Worm (Caenorhabditis elegans) whole organism, L3 larva: Measurements from ENCODE around the gene R09H10.3.

ENCODE experiments used
- ama-1 ChIP-seq: fragments of 150-350 bp; optimal IDR thresholded peaks from 2 replicates; lab custom pipeline; 2018
- ceh-28 ChIP-seq: fragments of 150-350 bp; optimal IDR thresholded peaks from 2 replicates; lab custom pipeline; 2014; ENCODE audit warnings: missing biosample characterization, missing genetic modification reagents, missing genetic modification characterization
- ceh-82 ChIP-seq: fragments of 150-350 bp; optimal IDR thresholded peaks from 2 replicates; lab custom pipeline; 2014; ENCODE audit warnings: missing biosample characterization, missing genetic modification characterization
- ceh-9 ChIP-seq: sonication (generic microtip); optimal IDR thresholded peaks from 2 replicates; lab custom pipeline; 2018; ENCODE audit warnings: missing biosample characterization, missing genetic modification characterization
- daf-12 ChIP-seq: fragments of 150-350 bp; optimal IDR thresholded peaks from 2 replicates; lab custom pipeline; 2014; ENCODE audit warnings: missing biosample characterization, missing genetic modification reagents, missing genetic modification characterization
- egl-27 ChIP-seq: sonication (generic microtip); optimal IDR thresholded peaks from 4 replicates; lab custom pipeline; 2017; ENCODE audit warnings: missing biosample characterization, missing genetic modification reagents, missing genetic modification characterization
- elt-1 ChIP-seq: fragments of 150-350 bp; optimal IDR thresholded peaks from 2 replicates; lab custom pipeline; 2014; ENCODE audit warnings: missing biosample characterization, missing genetic modification characterization
- elt-2 ChIP-seq: sonication (generic microtip); optimal IDR thresholded peaks from 2 replicates; lab custom pipeline; 2016; ENCODE audit warnings: missing genetic modification reagents, mild to moderate bottlenecking, missing genetic modification characterization, missing compliant biosample characterization
- elt-3 ChIP-seq, 3 experiments: fragments of 150-350 bp in 1 of 3; sonication (generic microtip) in 2 of 3; optimal IDR thresholded peaks; 2 replicates in 2 of 3; 4 replicates in 1 of 3; lab custom pipeline; 2014 to 2017; ENCODE audit warnings: missing biosample characterization in 3 of 3, missing genetic modification characterization in 3 of 3
- eor-1 ChIP-seq, 2 experiments: fragments of 150-350 bp; optimal IDR thresholded peaks; 2 replicates each; lab custom pipeline; 2014 to 2018; ENCODE audit warnings: missing biosample characterization in 2 of 2, missing genetic modification characterization in 2 of 2
- fkh-10 ChIP-seq: sonication (generic microtip); optimal IDR thresholded peaks from 2 replicates; lab custom pipeline; 2017; ENCODE audit warnings: missing biosample characterization, missing genetic modification reagents, missing genetic modification characterization
- fkh-2 ChIP-seq: fragments of 150-350 bp; optimal IDR thresholded peaks from 2 replicates; lab custom pipeline; 2014; ENCODE audit warnings: missing biosample characterization, missing genetic modification reagents, missing genetic modification characterization
- fos-1 ChIP-seq: fragments of 150-350 bp; optimal IDR thresholded peaks from 2 replicates; lab custom pipeline; 2014; ENCODE audit warnings: missing biosample characterization, missing genetic modification characterization
- hmg-11 ChIP-seq: sonication (generic microtip); optimal IDR thresholded peaks from 2 replicates; lab custom pipeline; 2016; ENCODE audit warnings: missing genetic modification characterization, missing compliant biosample characterization
- jun-1 ChIP-seq: fragments of 150-350 bp; optimal IDR thresholded peaks from 2 replicates; lab custom pipeline; 2014; ENCODE audit warnings: missing biosample characterization, missing genetic modification reagents, missing genetic modification characterization
- lin-15B ChIP-seq: fragments of 150-350 bp; optimal IDR thresholded peaks from 2 replicates; lab custom pipeline; 2014; ENCODE audit warnings: missing biosample characterization, missing genetic modification characterization
- lsy-12 ChIP-seq: sonication (generic microtip); optimal IDR thresholded peaks from 2 replicates; lab custom pipeline; 2016; ENCODE audit warnings: mild to moderate bottlenecking, missing genetic modification characterization, missing compliant biosample characterization
- mml-1 ChIP-seq: fragments of 150-350 bp; sonication (generic microtip); optimal IDR thresholded peaks from 3 replicates; lab custom pipeline; 2014; ENCODE audit warnings: missing biosample characterization, missing genetic modification characterization
- nfya-1 ChIP-seq: sonication (generic microtip); optimal IDR thresholded peaks from 2 replicates; lab custom pipeline; 2017; ENCODE audit warnings: missing genetic modification characterization, mild to moderate bottlenecking, missing compliant biosample characterization, antibody characterized with exemption, moderate library complexity; ENCODE audit not compliant: insufficient read depth
- nhr-11 ChIP-seq: fragments of 150-350 bp; optimal IDR thresholded peaks from 2 replicates; lab custom pipeline; 2014; ENCODE audit warnings: missing biosample characterization, missing genetic modification characterization
- nhr-12 ChIP-seq: fragments of 150-350 bp; optimal IDR thresholded peaks from 2 replicates; lab custom pipeline; 2014; ENCODE audit warnings: missing biosample characterization, missing genetic modification characterization
- nhr-23 ChIP-seq: fragments of 150-350 bp; optimal IDR thresholded peaks from 2 replicates; lab custom pipeline; 2014; ENCODE audit warnings: missing biosample characterization, missing genetic modification reagents, missing genetic modification characterization
- nhr-237 ChIP-seq: fragments of 150-350 bp; optimal IDR thresholded peaks from 2 replicates; lab custom pipeline; 2014; ENCODE audit warnings: missing biosample characterization, missing genetic modification characterization
- nhr-25 ChIP-seq: sonication (generic microtip); optimal IDR thresholded peaks from 2 replicates; lab custom pipeline; 2017; ENCODE audit warnings: missing biosample characterization, missing genetic modification characterization
- nhr-43 ChIP-seq: sonication (generic microtip); optimal IDR thresholded peaks from 2 replicates; lab custom pipeline; 2016; ENCODE audit warnings: mild to moderate bottlenecking, missing genetic modification characterization, missing compliant biosample characterization; ENCODE audit not compliant: poor library complexity, severe bottlenecking
- nhr-67 ChIP-seq: fragments of 150-350 bp; optimal IDR thresholded peaks from 2 replicates; lab custom pipeline; 2014; ENCODE audit warnings: missing biosample characterization, missing genetic modification characterization
- nhr-76 ChIP-seq: fragments of 150-350 bp; sonication (generic microtip); optimal IDR thresholded peaks from 5 replicates; lab custom pipeline; 2014; ENCODE audit warnings: missing biosample characterization, missing genetic modification characterization
- nhr-77 ChIP-seq: fragments of 150-350 bp; optimal IDR thresholded peaks from 2 replicates; lab custom pipeline; 2014; ENCODE audit warnings: missing biosample characterization, missing genetic modification characterization
- sea-2 ChIP-seq: fragments of 150-350 bp; sonication (generic microtip); optimal IDR thresholded peaks from 4 replicates; lab custom pipeline; 2014; ENCODE audit warnings: missing biosample characterization, missing genetic modification reagents, missing genetic modification characterization
- unc-62 ChIP-seq: fragments of 150-350 bp; sonication (generic microtip); optimal IDR thresholded peaks from 4 replicates; lab custom pipeline; 2014; ENCODE audit warnings: missing biosample characterization, missing genetic modification reagents, missing genetic modification characterization
- zag-1 ChIP-seq: fragments of 150-350 bp; optimal IDR thresholded peaks from 2 replicates; lab custom pipeline; 2014; ENCODE audit warnings: missing biosample characterization, missing genetic modification characterization
- ztf-4 ChIP-seq: fragments of 150-350 bp; optimal IDR thresholded peaks from 2 replicates; lab custom pipeline; 2014; ENCODE audit warnings: missing biosample characterization, missing genetic modification characterization

Gene R09H10.3

ce11 chrIV:10577600-10577999 lies 29.2 kb upstream of the R09H10.3 start:
- TF ChIP-seq ceh-28 (tag; lab: Kevin White, UChicago) (no peak), fkh-2 (tag; lab: Kevin White, UChicago) (no peak), lin-15B (tag; lab: Kevin White, UChicago) (no peak), nhr-25 (tag; lab: Kevin White, UChicago) (no peak), ama-1 (lab: Kevin White, UChicago) (no peak), ceh-82 (no peak), egl-27 (tag; lab: Kevin White, UChicago) (no peak), zag-1 (tag; lab: Kevin White, UChicago) (no peak), ceh-9 (tag; lab: Kevin White, UChicago) (no peak), fos-1 (tag; lab: Kevin White, UChicago) (no peak), sea-2 (no peak), ztf-4 (tag; lab: Kevin White, UChicago) (no peak), jun-1 (tag; lab: Kevin White, UChicago) (no peak), elt-3 (tag; optimal IDR thresholded peaks at IDR 0.05; lab: Kevin White, UChicago) (no peak), nfya-1 (tag; lab: Kevin White, UChicago) (no peak), lsy-12 (tag; lab: Kevin White, UChicago) (no peak), nhr-67 (tag; lab: Kevin White, UChicago) (no peak), mml-1 (tag; lab: Kevin White, UChicago) (no peak), hmg-11 (tag; lab: Kevin White, UChicago) (no peak)

- TF ChIP-seq mml-1 (tag; lab: Kevin White, UChicago) (no peak), nhr-76 (tag; lab: Kevin White, UChicago) (peak; percentile 67)
Measured at ce11 chrIV:10578367-10578766, 28.5 kb upstream of the R09H10.3 start, which contains the start of gene lgc-43. Gene lgc-43, plus strand, starts transcription at chrIV:10578667.

ce11 chrIV:10584237-10584636 lies 22.6 kb upstream of the R09H10.3 start, which contains the start of gene oac-8:
Gene oac-8, plus strand, starts transcription at chrIV:10584537.
- TF ChIP-seq nhr-12 (tag; lab: Kevin White, UChicago) (no peak), ceh-28 (tag; lab: Kevin White, UChicago) (no peak), elt-2 (no peak), ama-1 (lab: Kevin White, UChicago) (no peak), nhr-76 (tag; lab: Kevin White, UChicago) (no peak), eor-1 (tag; optimal IDR thresholded peaks at IDR 0.05; lab: Kevin White, UChicago) (no peak)

- TF ChIP-seq elt-1, result no peak
- TF ChIP-seq nhr-11 (tag; lab: Kevin White, UChicago), result no peak
- no peak for TF ChIP-seq nhr-67 (tag; lab: Kevin White, UChicago)
- TF ChIP-seq nfya-1 (tag; lab: Kevin White, UChicago), result no peak
- no peak for TF ChIP-seq unc-62 (GFP tag; lab: Kevin White, UChicago)
- TF ChIP-seq hmg-11 (tag; lab: Kevin White, UChicago), result no peak
- TF ChIP-seq nhr-237 (tag; lab: Kevin White, UChicago), result no peak
- TF ChIP-seq ceh-9 (tag; lab: Kevin White, UChicago), result no peak
- TF ChIP-seq zag-1 (tag; lab: Kevin White, UChicago), result no peak
Measured at ce11 chrIV:10589072-10589471, 17.8 kb upstream of the R09H10.3 start, which contains the start of gene C43F9.4. Gene C43F9.4, minus strand, starts transcription at chrIV:10589172.

ce11 chrIV:10590649-10591048 lies 16.2 kb upstream of the R09H10.3 start, which contains the start of the genes C43F9.5 and nkb-2:
Gene C43F9.5, minus strand, starts transcription at chrIV:10590749.
Gene nkb-2, plus strand, starts transcription at chrIV:10590925.
- TF ChIP-seq nhr-77, result no peak
- no peak for TF ChIP-seq daf-12 (tag; lab: Kevin White, UChicago)
- TF ChIP-seq nhr-12 (tag; lab: Kevin White, UChicago), result no peak
- TF ChIP-seq nhr-76 (tag; lab: Kevin White, UChicago), result no peak
- TF ChIP-seq elt-3 (tag; optimal IDR thresholded peaks at IDR 0.05; lab: Kevin White, UChicago), result no peak
- no peak for TF ChIP-seq sea-2
- no peak for TF ChIP-seq jun-1 (tag; lab: Kevin White, UChicago)
- no peak for TF ChIP-seq nhr-43
- no peak for TF ChIP-seq nhr-23 (tag; lab: Kevin White, UChicago)
- TF ChIP-seq fkh-10, result no peak
- no peak for TF ChIP-seq ceh-28 (tag; lab: Kevin White, UChicago)
- no peak for TF ChIP-seq mml-1 (tag; lab: Kevin White, UChicago)
- TF ChIP-seq, all 47 proteins: peak for 0
